Worm (Caenorhabditis elegans) whole organism, L1 larva: ENCODE measurements around the gene F08C6.5.

ENCODE experiments used
- C04F5.9 ChIP-seq: sonication (generic microtip); optimal IDR thresholded peaks from 2 replicates; lab custom pipeline; 2016; ENCODE audit warnings: missing genetic modification characterization, missing compliant biosample characterization
- F16B12.6 ChIP-seq: fragments of 150-350 bp; optimal IDR thresholded peaks from 2 replicates; lab custom pipeline; 2014; ENCODE audit warnings: missing biosample characterization, missing genetic modification characterization
- Y116A8C.19 ChIP-seq: sonication (generic microtip); optimal IDR thresholded peaks from 2 replicates; lab custom pipeline; 2016; ENCODE audit warnings: missing compliant biosample characterization, missing genetic modification characterization, borderline replicate concordance
- aha-1 ChIP-seq: fragments of 150-350 bp; optimal IDR thresholded peaks from 2 replicates; lab custom pipeline; 2014; ENCODE audit warnings: missing biosample characterization, missing genetic modification characterization
- alr-1 ChIP-seq: fragments of 200-800 bp; sonication (Bioruptor generic); optimal IDR thresholded peaks from 2 replicates; lab custom pipeline; 2018; ENCODE audit warnings: borderline replicate concordance, mild to moderate bottlenecking, missing genetic modification characterization, missing compliant biosample characterization
- ama-1 ChIP-seq: fragments of 150-350 bp; optimal IDR thresholded peaks from 2 replicates; lab custom pipeline; 2014
- ceh-63 ChIP-seq: fragments of 200-800 bp; sonication (Bioruptor generic); optimal IDR thresholded peaks from 2 replicates; lab custom pipeline; 2018; ENCODE audit warnings: mild to moderate bottlenecking, missing genetic modification characterization, missing compliant biosample characterization
- ceh-8 ChIP-seq: fragments of 200-800 bp; sonication (Bioruptor generic); optimal IDR thresholded peaks from 2 replicates; lab custom pipeline; 2018; ENCODE audit warnings: mild to moderate bottlenecking, missing genetic modification characterization, moderate library complexity, missing compliant biosample characterization
- ceh-88 ChIP-seq: fragments of 200-800 bp; sonication (Bioruptor generic); IDR thresholded peaks from 2 replicates; pipeline ENCODE4 v1.3.6; 2022; ENCODE audit warnings: missing genetic modification characterization, missing compliant biosample characterization
- ceh-90 ChIP-seq: sonication (generic microtip); optimal IDR thresholded peaks from 2 replicates; lab custom pipeline; 2016; ENCODE audit warnings: missing genetic modification characterization, missing compliant biosample characterization
- ces-1 ChIP-seq: fragments of 150-350 bp; optimal IDR thresholded peaks from 2 replicates; lab custom pipeline; 2014; ENCODE audit warnings: missing biosample characterization, missing genetic modification reagents, missing genetic modification characterization
- dsc-1 ChIP-seq: sonication (generic microtip); optimal IDR thresholded peaks from 2 replicates; lab custom pipeline; 2016; ENCODE audit warnings: mild to moderate bottlenecking, missing genetic modification characterization, missing compliant biosample characterization
- efl-3 ChIP-seq: fragments of 200-800 bp; sonication (Bioruptor generic); optimal IDR thresholded peaks from 2 replicates; lab custom pipeline; 2018; ENCODE audit warnings: mild to moderate bottlenecking, missing genetic modification characterization, missing compliant biosample characterization
- egl-13 ChIP-seq: sonication (generic microtip); optimal IDR thresholded peaks from 2 replicates; lab custom pipeline; 2016; ENCODE audit warnings: missing genotype, missing genetic modification reagents, missing genetic modification characterization, missing compliant biosample characterization
- elt-2 ChIP-seq: sonication (generic microtip); optimal IDR thresholded peaks from 2 replicates; lab custom pipeline; 2016; ENCODE audit warnings: missing genetic modification characterization, mild to moderate bottlenecking, inconsistent platforms, missing compliant biosample characterization, missing genetic modification reagents
- ets-5 ChIP-seq: fragments of 200-800 bp; sonication (Bioruptor generic); IDR thresholded peaks from 2 replicates; pipeline ENCODE4 v1.3.6; 2022; ENCODE audit warnings: missing genetic modification characterization, missing compliant biosample characterization
- fkh-10 ChIP-seq: sonication (generic microtip); optimal IDR thresholded peaks from 2 replicates; lab custom pipeline; 2017; ENCODE audit warnings: missing biosample characterization, missing genetic modification reagents, missing genetic modification characterization
- fkh-8 ChIP-seq: sonication (generic microtip); optimal IDR thresholded peaks from 2 replicates; lab custom pipeline; 2016; ENCODE audit warnings: mild to moderate bottlenecking, missing genetic modification characterization, missing compliant biosample characterization
- fos-1 ChIP-seq: fragments of 150-350 bp; optimal IDR thresholded peaks from 2 replicates; lab custom pipeline; 2014; ENCODE audit warnings: missing biosample characterization, missing genetic modification characterization
- grh-1 ChIP-seq: fragments of 200-800 bp; sonication (Bioruptor generic); IDR thresholded peaks from 2 replicates; pipeline ENCODE4 v1.3.6; 2022; ENCODE audit warnings: missing genetic modification reagents, missing genetic modification characterization, missing compliant biosample characterization
- hlh-17 ChIP-seq: fragments of 200-800 bp; sonication (Bioruptor generic); optimal IDR thresholded peaks from 2 replicates; lab custom pipeline; 2018; ENCODE audit warnings: missing genetic modification characterization, mild to moderate bottlenecking, missing compliant biosample characterization, moderate library complexity, borderline replicate concordance
- hpl-2 ChIP-seq: fragments of 150-350 bp; optimal IDR thresholded peaks from 2 replicates; lab custom pipeline; 2014; ENCODE audit warnings: missing biosample characterization, missing genetic modification reagents, missing genetic modification characterization
- jun-1 ChIP-seq: fragments of 150-350 bp; optimal IDR thresholded peaks from 2 replicates; lab custom pipeline; 2014; ENCODE audit warnings: missing biosample characterization, missing genetic modification reagents, missing genetic modification characterization
- lin-13 ChIP-seq: fragments of 150-350 bp; optimal IDR thresholded peaks from 2 replicates; lab custom pipeline; 2014; ENCODE audit warnings: missing biosample characterization, missing genetic modification reagents, missing genetic modification characterization
- lin-14 ChIP-seq: fragments of 200-800 bp; sonication (Bioruptor generic); optimal IDR thresholded peaks from 2 replicates; lab custom pipeline; 2018; ENCODE audit warnings: mild to moderate bottlenecking, missing genetic modification characterization, moderate library complexity, missing compliant biosample characterization
- lin-15B ChIP-seq: fragments of 150-350 bp; sonication (generic microtip); optimal IDR thresholded peaks from 3 replicates; lab custom pipeline; 2014; ENCODE audit warnings: missing biosample characterization, missing genetic modification characterization
- lin-35 ChIP-seq, 2 experiments: fragments of 150-350 bp; optimal IDR thresholded peaks; 2 replicates each; lab custom pipeline; 2014; ENCODE audit warnings: missing biosample characterization in 2 of 2, missing genetic modification characterization in 2 of 2, missing genetic modification reagents in 2 of 2
- lin-39 ChIP-seq: fragments of 150-350 bp; optimal IDR thresholded peaks from 2 replicates; lab custom pipeline; 2014; ENCODE audit warnings: missing biosample characterization, missing genetic modification reagents, missing genetic modification characterization
- lir-3 ChIP-seq: sonication (generic microtip); optimal IDR thresholded peaks from 2 replicates; lab custom pipeline; 2016; ENCODE audit warnings: mild to moderate bottlenecking, missing genetic modification characterization, moderate library complexity, missing compliant biosample characterization; ENCODE audit not compliant: poor library complexity
- lsy-2 ChIP-seq, 2 experiments: fragments of 150-350 bp; optimal IDR thresholded peaks; 2 replicates each; lab custom pipeline; 2014; ENCODE audit warnings: missing biosample characterization in 2 of 2, missing genetic modification characterization in 2 of 2
- mab-9 ChIP-seq: fragments of 200-800 bp; sonication (Bioruptor generic); IDR thresholded peaks from 2 replicates; pipeline ENCODE4 v1.3.6; 2022; ENCODE audit warnings: missing genetic modification reagents, missing genetic modification characterization, missing compliant biosample characterization
- mef-2 ChIP-seq: fragments of 150-350 bp; optimal IDR thresholded peaks from 2 replicates; lab custom pipeline; 2014; ENCODE audit warnings: missing biosample characterization, missing genetic modification characterization
- mep-1 ChIP-seq: fragments of 150-350 bp; optimal IDR thresholded peaks from 2 replicates; lab custom pipeline; 2014; ENCODE audit warnings: missing biosample characterization, missing genetic modification characterization
- nhr-12 ChIP-seq: sonication (generic microtip); optimal IDR thresholded peaks from 2 replicates; lab custom pipeline; 2017; ENCODE audit warnings: missing biosample characterization, missing genetic modification characterization
- nhr-237 ChIP-seq: fragments of 150-350 bp; optimal IDR thresholded peaks from 2 replicates; lab custom pipeline; 2014; ENCODE audit warnings: missing biosample characterization, missing genetic modification characterization
- nhr-28 ChIP-seq: fragments of 150-350 bp; optimal IDR thresholded peaks from 2 replicates; lab custom pipeline; 2014; ENCODE audit warnings: missing biosample characterization, missing genetic modification characterization
- nhr-47 ChIP-seq: sonication (generic microtip); optimal IDR thresholded peaks from 2 replicates; lab custom pipeline; 2016; ENCODE audit warnings: mild to moderate bottlenecking, missing genetic modification characterization, moderate library complexity, missing compliant biosample characterization
- nhr-71 ChIP-seq: sonication (generic microtip); optimal IDR thresholded peaks from 2 replicates; lab custom pipeline; 2016; ENCODE audit warnings: mild to moderate bottlenecking, missing genetic modification characterization, moderate library complexity, missing compliant biosample characterization
- nhr-76 ChIP-seq: sonication (generic microtip); optimal IDR thresholded peaks from 2 replicates; lab custom pipeline; 2017; ENCODE audit warnings: missing biosample characterization, missing genetic modification characterization
- nhr-85 ChIP-seq: sonication (generic microtip); peaks from one replicate; lab custom pipeline; 2016; ENCODE audit warnings: missing genetic modification characterization, inconsistent platforms, missing compliant biosample characterization
- pag-3 ChIP-seq: sonication (generic microtip); optimal IDR thresholded peaks from 2 replicates; lab custom pipeline; 2017; ENCODE audit warnings: missing genetic modification characterization, mild to moderate bottlenecking, missing compliant biosample characterization, antibody characterized with exemption, borderline replicate concordance; ENCODE audit not compliant: insufficient read depth
- pax-3 ChIP-seq: fragments of 200-800 bp; sonication (Bioruptor generic); optimal IDR thresholded peaks from 2 replicates; lab custom pipeline; 2018; ENCODE audit warnings: mild to moderate bottlenecking, missing genetic modification characterization, moderate library complexity, missing compliant biosample characterization
- snu-23 ChIP-seq: sonication (generic microtip); optimal IDR thresholded peaks from 2 replicates; lab custom pipeline; 2016; ENCODE audit warnings: missing genetic modification characterization, missing compliant biosample characterization
- sox-4 ChIP-seq: sonication (generic microtip); optimal IDR thresholded peaks from 2 replicates; lab custom pipeline; 2016; ENCODE audit warnings: missing genetic modification characterization, missing compliant biosample characterization
- tlp-1 ChIP-seq: fragments of 150-350 bp; optimal IDR thresholded peaks from 2 replicates; lab custom pipeline; 2014; ENCODE audit warnings: missing biosample characterization, missing genetic modification characterization
- unc-30 ChIP-seq: sonication (generic microtip); optimal IDR thresholded peaks from 2 replicates; lab custom pipeline; 2017; ENCODE audit warnings: missing biosample characterization, missing genetic modification characterization
- unc-86 ChIP-seq: sonication (generic microtip); optimal IDR thresholded peaks from 2 replicates; lab custom pipeline; 2016; ENCODE audit warnings: missing genetic modification characterization, missing compliant biosample characterization
- vab-15 ChIP-seq: sonication (generic microtip); optimal IDR thresholded peaks from 2 replicates; lab custom pipeline; 2017; ENCODE audit warnings: missing genotype, mild to moderate bottlenecking, missing genetic modification characterization, missing compliant biosample characterization
- xbp-1 ChIP-seq: sonication (generic microtip); optimal IDR thresholded peaks from 2 replicates; lab custom pipeline; 2016; ENCODE audit warnings: missing genetic modification characterization, missing compliant biosample characterization
- ztf-4 ChIP-seq: fragments of 150-350 bp; optimal IDR thresholded peaks from 2 replicates; lab custom pipeline; 2014; ENCODE audit warnings: missing biosample characterization, missing genetic modification characterization

F08C6.5 gene

DNA sequence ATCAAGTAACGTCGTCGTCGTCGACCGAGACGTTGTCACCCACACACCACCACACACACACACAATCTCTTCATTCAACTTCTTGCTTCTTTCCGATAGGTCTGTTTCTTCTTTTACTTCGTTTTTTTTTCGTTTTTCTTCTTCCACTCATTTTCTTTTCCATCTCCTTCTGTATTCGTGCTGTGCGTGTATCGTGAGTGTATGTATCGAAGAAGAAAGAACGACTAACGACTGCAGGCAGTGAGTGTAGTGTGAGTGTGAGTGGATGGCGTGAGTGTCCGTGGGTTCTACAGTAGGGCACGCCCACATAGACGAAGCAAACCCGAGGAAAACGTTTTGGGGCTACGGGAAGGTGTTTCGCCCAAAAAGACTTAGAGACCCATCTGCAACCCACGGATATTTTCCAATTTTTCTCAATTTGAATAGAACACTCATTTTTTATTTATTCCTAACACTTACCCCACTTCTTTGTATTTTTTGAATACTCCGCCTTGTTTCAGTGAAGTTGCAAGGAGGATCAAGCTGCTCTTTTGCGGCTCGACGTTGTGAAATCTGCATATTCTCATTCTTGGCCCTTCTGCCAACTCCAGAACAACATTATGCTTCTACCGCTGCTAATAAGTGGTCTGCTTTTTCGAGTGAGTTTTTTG is 26.5 kb downstream of the F08C6.5 start, which contains the start of gene adt-2 (continued):
- no peak for TF ChIP-seq egl-13 (tag; lab: Kevin White, UChicago)
- TF ChIP-seq pag-3 (tag; lab: Kevin White, UChicago), result no peak
- no peak for TF ChIP-seq ztf-4 (tag; lab: Kevin White, UChicago)
- no peak for TF ChIP-seq ceh-88 (GFP tag; lab: Robert Waterston, UW)
- no peak for TF ChIP-seq nhr-47
- no peak for TF ChIP-seq sox-4
- no peak for TF ChIP-seq efl-3 (GFP tag; lab: Kevin White, UChicago)
- TF ChIP-seq hpl-2 (GFP tag; lab: Kevin White, UChicago), result no peak
- TF ChIP-seq unc-30 (tag; lab: Kevin White, UChicago), result no peak
- no peak for TF ChIP-seq hlh-17
- no peak for TF ChIP-seq unc-86 (tag; lab: Kevin White, UChicago)
- no peak for TF ChIP-seq dsc-1 (tag; lab: Kevin White, UChicago)
- peak in 1 of 2 experiments; percentile 51 for TF ChIP-seq lin-35 (GFP tag; optimal IDR thresholded peaks at IDR 0.05; lab: Kevin White, UChicago)
- TF ChIP-seq mep-1 (tag; lab: Kevin White, UChicago), result peak; percentile 52
- no peak for TF ChIP-seq ces-1 (GFP tag; lab: Kevin White, UChicago)
- TF ChIP-seq mef-2 (tag; lab: Kevin White, UChicago), result no peak
- no peak for TF ChIP-seq ceh-90 (tag; lab: Kevin White, UChicago)
- TF ChIP-seq ceh-63 (GFP tag; lab: Kevin White, UChicago), result no peak
- TF ChIP-seq snu-23, result peak; percentile 69
- TF ChIP-seq ama-1 (lab: Kevin White, UChicago), result no peak
- no peak for TF ChIP-seq vab-15 (tag; lab: Kevin White, UChicago)
- TF ChIP-seq mab-9 (GFP tag; lab: Robert Waterston, UW), result no peak
- TF ChIP-seq grh-1 (GFP tag; lab: Robert Waterston, UW), result no peak
- TF ChIP-seq alr-1 (tag; lab: Kevin White, UChicago), result no peak
- no peak for TF ChIP-seq fkh-10 (GFP tag; lab: Kevin White, UChicago)
- TF ChIP-seq nhr-85 (tag; lab: Kevin White, UChicago), result peak; percentile 86
- no peak for TF ChIP-seq lin-15B (tag; lab: Kevin White, UChicago)
- TF ChIP-seq ets-5 (GFP tag; lab: Robert Waterston, UW), result no peak
- no peak for TF ChIP-seq aha-1 (tag; lab: Kevin White, UChicago)
- TF ChIP-seq nhr-28 (tag; lab: Kevin White, UChicago), result no peak
- TF ChIP-seq nhr-76 (tag; lab: Kevin White, UChicago), result no peak
- no peak for TF ChIP-seq pax-3 (tag; lab: Kevin White, UChicago)

DNA sequence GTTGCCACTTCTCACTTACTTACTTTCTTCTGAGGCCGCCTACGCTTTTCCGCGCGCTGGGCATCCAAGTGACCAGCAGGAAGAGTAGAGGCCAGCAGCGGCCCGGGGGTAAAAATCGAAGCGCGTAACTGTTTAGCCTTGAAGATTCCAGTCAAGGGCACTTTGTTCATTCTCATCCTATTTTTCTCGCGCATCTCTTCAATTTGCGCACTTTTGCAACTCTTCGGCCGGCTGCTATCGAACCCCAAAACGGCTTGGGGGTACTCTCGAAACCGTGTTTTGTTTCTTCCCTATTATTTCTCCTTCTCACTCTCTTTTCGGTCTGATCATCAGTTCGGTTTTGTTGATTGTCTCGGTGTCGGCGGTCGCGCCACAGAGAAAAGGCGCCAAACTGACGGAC is 27.4 kb downstream of the F08C6.5 start:
- TF ChIP-seq F16B12.6 (tag; lab: Kevin White, UChicago) (no peak), lin-14 (GFP tag; lab: Kevin White, UChicago) (peak; percentile 65), tlp-1 (no peak), grh-1 (GFP tag; lab: Robert Waterston, UW) (no peak), lsy-2 (tag; optimal IDR thresholded peaks at IDR 0.05; lab: Kevin White, UChicago) (no peak), nhr-47 (peak; percentile 6), mep-1 (tag; lab: Kevin White, UChicago) (peak; percentile 39), ets-5 (GFP tag; lab: Robert Waterston, UW) (no peak), lin-13 (no peak), nhr-12 (tag; lab: Kevin White, UChicago) (no peak), nhr-237 (no peak), mab-9 (GFP tag; lab: Robert Waterston, UW) (no peak), hlh-17 (no peak), lir-3 (tag; lab: Kevin White, UChicago) (no peak), nhr-71 (tag; lab: Kevin White, UChicago) (peak; percentile 56), lin-39 (tag; lab: Kevin White, UChicago) (no peak), jun-1 (tag; lab: Kevin White, UChicago) (no peak), hpl-2 (GFP tag; lab: Kevin White, UChicago) (no peak), C04F5.9 (tag; lab: Kevin White, UChicago) (no peak), elt-2 (tag; lab: Kevin White, UChicago) (no peak), xbp-1 (tag; lab: Kevin White, UChicago) (no peak), unc-86 (tag; lab: Kevin White, UChicago) (no peak), fos-1 (tag; lab: Kevin White, UChicago) (no peak), Y116A8C.19 (tag; lab: Kevin White, UChicago) (no peak), ceh-63 (GFP tag; lab: Kevin White, UChicago) (no peak), fkh-8 (tag; lab: Kevin White, UChicago) (no peak), ceh-8 (GFP tag; lab: Kevin White, UChicago) (no peak)
